Worm (Caenorhabditis elegans): ENCODE measurements around the gene sru-9.

sru-9 gene

ce11 chrIV:13582909-13583308 lies 5.9 kb upstream of the sru-9 start, which contains the start of gene sru-12:
Gene sru-12, plus strand, starts transcription at chrIV:13583209.
- TF ChIP-seq cnd-1 (tag; optimal IDR thresholded peaks at IDR 0.05) (no peak), M03D4.4 (tag; optimal IDR thresholded peaks at IDR 0.05) (no peak), snpc-4 (tag; optimal IDR thresholded peaks at IDR 0.05) (no peak), zip-8 (tag; optimal IDR thresholded peaks at IDR 0.05) (no peak), sem-2 (GFP tag; optimal IDR thresholded peaks at IDR 0.05) (no peak), mab-5 (tag; optimal IDR thresholded peaks at IDR 0.05) (no peak), lin-13 (tag; optimal IDR thresholded peaks at IDR 0.05) (no peak), flh-1 (GFP tag; optimal IDR thresholded peaks at IDR 0.05) (no peak), pha-4 (tag; optimal IDR thresholded peaks at IDR 0.05) (no peak), ceh-83 (GFP tag; optimal IDR thresholded peaks at IDR 0.05) (no peak), nhr-12 (tag; optimal IDR thresholded peaks at IDR 0.05) (no peak), bed-3 (GFP tag; optimal IDR thresholded peaks at IDR 0.05) (no peak), nhr-2 (tag; optimal IDR thresholded peaks at IDR 0.05) (no peak), ztf-11 (tag; optimal IDR thresholded peaks at IDR 0.05) (no peak), elt-3 (tag; optimal IDR thresholded peaks at IDR 0.05) (no peak), unc-39 (tag; optimal IDR thresholded peaks at IDR 0.05) (no peak), lin-32 (GFP tag; optimal IDR thresholded peaks at IDR 0.05) (no peak)

ce11 chrIV:13584646-13585045 lies 4.1 kb upstream of the sru-9 start, which contains the start of gene sru-11:
Gene sru-11, plus strand, starts transcription at chrIV:13584946.
- no peak for TF ChIP-seq sptf-1 (tag; optimal IDR thresholded peaks at IDR 0.05)
- TF ChIP-seq mab-5 (tag; optimal IDR thresholded peaks at IDR 0.05), result no peak
- TF ChIP-seq lin-32 (GFP tag; optimal IDR thresholded peaks at IDR 0.05), result no peak
- TF ChIP-seq nhr-76 (tag; optimal IDR thresholded peaks at IDR 0.05), result no peak
- no peak for TF ChIP-seq nhr-12 (tag; optimal IDR thresholded peaks at IDR 0.05)
- TF ChIP-seq pha-4 (tag; optimal IDR thresholded peaks at IDR 0.05), result no peak
- no peak for TF ChIP-seq tbx-8 (GFP tag; optimal IDR thresholded peaks at IDR 0.05)
- TF ChIP-seq ceh-43 (GFP tag; optimal IDR thresholded peaks at IDR 0.05), result no peak
- TF ChIP-seq hlh-1 (tag; optimal IDR thresholded peaks at IDR 0.05), result no peak
- no peak for TF ChIP-seq flh-1 (GFP tag; optimal IDR thresholded peaks at IDR 0.05)
- no peak for TF ChIP-seq lsy-2 (tag; optimal IDR thresholded peaks at IDR 0.05)
- TF ChIP-seq nhr-2 (tag; optimal IDR thresholded peaks at IDR 0.05), result no peak
- TF ChIP-seq unc-120 (tag; optimal IDR thresholded peaks at IDR 0.05; ENCODE audit: poor library complexity, severe bottlenecking), result no peak
- TF ChIP-seq ham-2 (GFP tag; optimal IDR thresholded peaks at IDR 0.05), result no peak
- TF ChIP-seq bed-3 (GFP tag; optimal IDR thresholded peaks at IDR 0.05), result no peak
- no peak for TF ChIP-seq nhr-237 (tag; optimal IDR thresholded peaks at IDR 0.05)

ce11 chrIV:13587175-13587574 lies 1.6 kb upstream of the sru-9 start, which contains the start of gene Y45F10B.12:
Gene Y45F10B.12, plus strand, starts transcription at chrIV:13587475.
- TF ChIP-seq blmp-1 (tag; optimal IDR thresholded peaks at IDR 0.05) (no peak), unc-39 (tag; optimal IDR thresholded peaks at IDR 0.05) (no peak), drap-1 (GFP tag; optimal IDR thresholded peaks at IDR 0.05) (no peak), elt-3 (tag; optimal IDR thresholded peaks at IDR 0.05) (no peak), ztf-11 (tag; optimal IDR thresholded peaks at IDR 0.05) (no peak), lsy-2 (tag; optimal IDR thresholded peaks at IDR 0.05) (no peak), unc-62 (GFP tag; optimal IDR thresholded peaks at IDR 0.05) (no peak), hlh-1 (tag; optimal IDR thresholded peaks at IDR 0.05) (no peak), ham-2 (GFP tag; optimal IDR thresholded peaks at IDR 0.05) (no peak), snpc-4 (tag; optimal IDR thresholded peaks at IDR 0.05) (no peak), nhr-76 (tag; optimal IDR thresholded peaks at IDR 0.05) (no peak)

- TF ChIP-seq ham-2 (GFP tag; optimal IDR thresholded peaks at IDR 0.05), result no peak
- TF ChIP-seq ztf-11 (tag; optimal IDR thresholded peaks at IDR 0.05), result no peak
- TF ChIP-seq hlh-1 (tag; optimal IDR thresholded peaks at IDR 0.05), result no peak
- no peak for TF ChIP-seq ceh-83 (GFP tag; optimal IDR thresholded peaks at IDR 0.05)
- no peak for TF ChIP-seq mab-5 (tag; optimal IDR thresholded peaks at IDR 0.05)
- no peak for TF ChIP-seq unc-39 (tag; optimal IDR thresholded peaks at IDR 0.05)
- no peak for TF ChIP-seq unc-62 (GFP tag; optimal IDR thresholded peaks at IDR 0.05)
- TF ChIP-seq nhr-2 (tag; optimal IDR thresholded peaks at IDR 0.05), result no peak
- no peak for TF ChIP-seq sem-2 (GFP tag; optimal IDR thresholded peaks at IDR 0.05)
- TF ChIP-seq lsy-2 (tag; optimal IDR thresholded peaks at IDR 0.05), result no peak
- no peak for TF ChIP-seq flh-1 (GFP tag; optimal IDR thresholded peaks at IDR 0.05)
Observed at ce11 chrIV:13591645-13592044, 2.9 kb downstream of the sru-9 start, which contains the start of gene tsp-5. Gene tsp-5, minus strand, starts transcription at chrIV:13591745.

ce11 chrIV:13593351-13593750 lies 4.6 kb downstream of the sru-9 start, which contains the start of gene Y45F10B.3:
Gene Y45F10B.3, plus strand, starts transcription at chrIV:13593651.
- no peak for TF ChIP-seq lin-32 (GFP tag; optimal IDR thresholded peaks at IDR 0.05)
- TF ChIP-seq ces-1 (GFP tag; optimal IDR thresholded peaks at IDR 0.05), result no peak
- TF ChIP-seq unc-120 (tag; optimal IDR thresholded peaks at IDR 0.05; ENCODE audit: poor library complexity, severe bottlenecking), result no peak
- TF ChIP-seq nhr-237 (tag; optimal IDR thresholded peaks at IDR 0.05), result no peak
- no peak for TF ChIP-seq drap-1 (GFP tag; optimal IDR thresholded peaks at IDR 0.05)
